Worm (Caenorhabditis elegans) whole organism, young adult: ENCODE data around the gene K11C4.2.

ENCODE experiments used
- F55B11.4 ChIP-seq: sonication (generic microtip); optimal IDR thresholded peaks from 2 replicates; lab custom pipeline; 2016; ENCODE audit warnings: missing compliant biosample characterization, missing genetic modification characterization, borderline replicate concordance; ENCODE audit not compliant: insufficient read depth
- Y53F4B.3 ChIP-seq: fragments of 200-800 bp; sonication (Bioruptor generic); IDR thresholded peaks from 2 replicates; pipeline ENCODE4 v1.3.6; 2022; ENCODE audit warnings: missing genetic modification reagents, missing genetic modification characterization, missing compliant biosample characterization
- akir-1 ChIP-seq: fragments of 200-800 bp; sonication (Bioruptor generic); optimal IDR thresholded peaks from 2 replicates; lab custom pipeline; 2018; ENCODE audit warnings: mild to moderate bottlenecking, missing genetic modification characterization, moderate library complexity, missing compliant biosample characterization
- ekl-4 ChIP-seq: fragments of 200-800 bp; sonication (Bioruptor generic); IDR thresholded peaks from 2 replicates; pipeline ENCODE4 v1.3.6; 2022; ENCODE audit warnings: missing genetic modification reagents, missing genetic modification characterization, missing compliant biosample characterization
- gei-17 ChIP-seq: fragments of 200-800 bp; sonication (Bioruptor generic); optimal IDR thresholded peaks from 2 replicates; lab custom pipeline; 2018; ENCODE audit warnings: mild to moderate bottlenecking, missing genetic modification characterization, missing compliant biosample characterization
- pbrm-1 ChIP-seq: fragments of 200-800 bp; sonication (Bioruptor generic); IDR thresholded peaks from 2 replicates; pipeline ENCODE4 v1.3.6; 2022; ENCODE audit warnings: missing genetic modification reagents, missing genetic modification characterization, missing compliant biosample characterization
- repo-1 ChIP-seq: sonication (generic microtip); optimal IDR thresholded peaks from 2 replicates; lab custom pipeline; 2017; ENCODE audit warnings: mild to moderate bottlenecking, missing genetic modification characterization, missing compliant biosample characterization

The K11C4.2 gene

ce11 chrV:6934212-6934611 is 39.3 kb downstream of the K11C4.2 start, which contains the start of gene lipl-6:
Gene lipl-6 (minus strand): TSS chrV:6934312.
- no peak for TF ChIP-seq gei-17 (GFP tag; lab: Kevin White, UChicago)
- no peak for TF ChIP-seq Y53F4B.3 (GFP tag; lab: Robert Waterston, UW)
- TF ChIP-seq, all 124 proteins: peak for 0

DNA sequence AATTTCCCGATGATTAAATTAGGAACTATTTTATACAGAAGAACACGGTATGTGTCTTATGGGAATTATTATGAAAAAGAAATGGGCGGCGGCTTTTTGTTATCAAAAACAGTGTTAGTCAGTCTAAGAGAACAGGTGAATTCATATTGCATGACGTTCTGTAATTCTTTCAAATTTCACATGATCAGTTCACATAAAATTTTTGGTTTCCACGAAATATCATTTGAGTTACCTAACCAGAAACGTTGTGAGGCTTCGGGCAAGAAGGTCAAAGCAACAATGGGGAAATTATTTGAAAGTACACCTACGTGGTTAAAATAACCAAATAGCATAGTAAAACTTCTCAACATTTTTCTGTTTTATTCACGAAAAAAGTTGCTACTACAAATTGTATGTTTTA is 41.0 kb downstream of the K11C4.2 start, which contains the start of gene Y57E12B.10:
Y57E12B.10 (minus strand) TSS at position 101 of the 400 bp plus-strand sequence.
- TF ChIP-seq akir-1 (GFP tag; lab: Kevin White, UChicago) (no peak), F55B11.4 (tag; lab: Kevin White, UChicago) (no peak), repo-1 (tag; lab: Kevin White, UChicago) (no peak), pbrm-1 (no peak), ekl-4 (GFP tag; lab: Robert Waterston, UW) (no peak)
